Fruit fly (Drosophila melanogaster) whole organism, embryonic: ENCODE measurements around the gene ppk20.
A peak's percentile ranks its signal among the peaks of the same experiment; 100 is the strongest.

Source experiments
- Atf3 ChIP-seq: fragments of 200-800 bp; sonication (Bioruptor generic); optimal IDR thresholded peaks from 3 replicates; lab custom pipeline; 2016; ENCODE audit warnings: missing biosample characterization, missing genetic modification characterization
- Bdp1 ChIP-seq: fragments of 200-800 bp; sonication (Bioruptor generic); optimal IDR thresholded peaks from 3 replicates; lab custom pipeline; 2016; ENCODE audit warnings: missing biosample characterization, missing genetic modification characterization
- CG10462 ChIP-seq: fragments of 200-800 bp; sonication (Bioruptor generic); optimal IDR thresholded peaks from 2 replicates; lab custom pipeline; 2016; ENCODE audit warnings: missing biosample characterization, missing genetic modification characterization
- CG11085 ChIP-seq: fragments of 200-800 bp; sonication (Bioruptor generic); IDR thresholded peaks from 2 replicates; pipeline ENCODE4 v1.3.6; 2022; ENCODE audit warnings: missing biosample characterization, missing genetic modification characterization
- CG12659 ChIP-seq: fragments of 200-800 bp; sonication (Bioruptor generic); optimal IDR thresholded peaks from 3 replicates; lab custom pipeline; 2017; ENCODE audit warnings: mild to moderate bottlenecking, missing biosample characterization, missing genetic modification reagents, missing genetic modification characterization
- CG13123 ChIP-seq: fragments of 200-800 bp; sonication (Bioruptor generic); optimal IDR thresholded peaks from 2 replicates; lab custom pipeline; 2016; ENCODE audit warnings: missing biosample characterization, missing genetic modification characterization
- CG14014 ChIP-seq: fragments of 200-800 bp; sonication (Bioruptor generic); IDR thresholded peaks from 2 replicates; pipeline ENCODE4 v1.3.6; 2022; ENCODE audit warnings: missing biosample characterization, missing genetic modification characterization
- CG14860 ChIP-seq: fragments of 200-800 bp; sonication (Bioruptor generic); IDR thresholded peaks from 3 replicates; pipeline ENCODE4 v1.3.6; 2022; ENCODE audit warnings: missing biosample characterization, missing genetic modification characterization; ENCODE audit not compliant: partially characterized antibody
- CG15073 ChIP-seq: fragments of 200-800 bp; sonication (Bioruptor generic); optimal IDR thresholded peaks from 2 replicates; lab custom pipeline; 2016; ENCODE audit warnings: missing biosample characterization, missing genetic modification characterization
- CG1529 ChIP-seq: fragments of 200-800 bp; sonication (Bioruptor generic); optimal IDR thresholded peaks from 3 replicates; lab custom pipeline; 2018; ENCODE audit warnings: missing biosample characterization, missing genetic modification characterization
- CG1647 ChIP-seq: fragments of 200-800 bp; sonication (Bioruptor generic); optimal IDR thresholded peaks from 3 replicates; lab custom pipeline; 2016; ENCODE audit warnings: missing biosample characterization, missing genetic modification characterization
- CG16813 ChIP-seq: fragments of 200-800 bp; sonication (Bioruptor generic); IDR thresholded peaks from 3 replicates; pipeline ENCODE4 v1.3.6; 2022; ENCODE audit warnings: missing biosample characterization, missing genetic modification characterization; ENCODE audit not compliant: partially characterized antibody
- CG16815 ChIP-seq: fragments of 200-800 bp; sonication (Bioruptor generic); optimal IDR thresholded peaks from 3 replicates; lab custom pipeline; 2017; ENCODE audit warnings: missing biosample characterization, mild to moderate bottlenecking, missing genetic modification characterization
- CG2199 ChIP-seq: fragments of 200-800 bp; sonication (Bioruptor generic); IDR thresholded peaks from 3 replicates; pipeline ENCODE4 v1.3.6; 2022; ENCODE audit warnings: missing biosample characterization, missing genetic modification characterization
- CG32532 ChIP-seq: fragments of 200-800 bp; sonication (Bioruptor generic); IDR thresholded peaks from 2 replicates; pipeline ENCODE4 v1.3.6; 2022; ENCODE audit warnings: missing biosample characterization, missing genetic modification characterization
- CG34376 ChIP-seq: fragments of 200-800 bp; sonication (Bioruptor generic); optimal IDR thresholded peaks from 2 replicates; lab custom pipeline; 2018; ENCODE audit warnings: missing biosample characterization, mild to moderate bottlenecking, missing genetic modification characterization
- CG4328 ChIP-seq: fragments of 200-800 bp; sonication (Bioruptor generic); optimal IDR thresholded peaks from 3 replicates; lab custom pipeline; 2017; ENCODE audit warnings: missing biosample characterization, missing genetic modification reagents, missing genetic modification characterization
- CG4707 ChIP-seq: fragments of 200-800 bp; sonication (Bioruptor generic); optimal IDR thresholded peaks from 2 replicates; lab custom pipeline; 2018; ENCODE audit warnings: missing biosample characterization, mild to moderate bottlenecking, missing genetic modification characterization, moderate library complexity
- CG6175 ChIP-seq: fragments of 200-800 bp; sonication (Bioruptor generic); IDR thresholded peaks from 3 replicates; pipeline ENCODE4 v1.3.6; 2022; ENCODE audit warnings: missing biosample characterization, missing genetic modification characterization
- CG6791 ChIP-seq: fragments of 200-800 bp; sonication (Bioruptor generic); IDR thresholded peaks from 3 replicates; pipeline ENCODE4 v1.3.6; 2022; ENCODE audit warnings: missing biosample characterization, missing genetic modification characterization; ENCODE audit not compliant: partially characterized antibody
- CG7357 ChIP-seq: fragments of 200-800 bp; sonication (Bioruptor generic); IDR thresholded peaks from 3 replicates; pipeline ENCODE4 v1.3.6; 2022; ENCODE audit warnings: missing biosample characterization, missing genetic modification characterization
- CG7928 ChIP-seq: fragments of 200-800 bp; sonication (Bioruptor generic); optimal IDR thresholded peaks from 2 replicates; lab custom pipeline; 2017; ENCODE audit warnings: missing biosample characterization, mild to moderate bottlenecking, missing genetic modification characterization
- CG7987 ChIP-seq: fragments of 200-800 bp; sonication (Bioruptor generic); optimal IDR thresholded peaks from 2 replicates; lab custom pipeline; 2018; ENCODE audit warnings: missing biosample characterization, mild to moderate bottlenecking, missing genetic modification characterization, moderate library complexity
- CG9609 ChIP-seq: fragments of 200-800 bp; sonication (Bioruptor generic); optimal IDR thresholded peaks from 3 replicates; lab custom pipeline; 2016; ENCODE audit warnings: missing biosample characterization, missing genetic modification characterization
- Fer1 ChIP-seq: fragments of 200-800 bp; sonication (Bioruptor generic); optimal IDR thresholded peaks from 2 replicates; lab custom pipeline; 2017; ENCODE audit warnings: missing biosample characterization, mild to moderate bottlenecking, missing genetic modification characterization
- HLH3B ChIP-seq: fragments of 200-800 bp; sonication (Bioruptor generic); IDR thresholded peaks from 2 replicates; pipeline ENCODE4 v1.3.6; 2022; ENCODE audit warnings: missing biosample characterization, missing genetic modification characterization
- HLH4C ChIP-seq: fragments of 200-800 bp; sonication (Bioruptor generic); IDR thresholded peaks from 3 replicates; pipeline ENCODE4 v1.3.6; 2022; ENCODE audit warnings: missing biosample characterization, missing genetic modification characterization; ENCODE audit not compliant: partially characterized antibody
- Hr3 ChIP-seq: fragments of 200-800 bp; sonication (Bioruptor generic); optimal IDR thresholded peaks from 3 replicates; lab custom pipeline; 2016; ENCODE audit warnings: missing biosample characterization, missing genetic modification characterization
- Hr51 ChIP-seq, 2 experiments: fragments of 200-800 bp; sonication (Bioruptor generic); optimal IDR thresholded peaks; 2 replicates in 1 of 2; 3 replicates in 1 of 2; lab custom pipeline; 2016 to 2018; ENCODE audit warnings: missing biosample characterization in 2 of 2, missing genetic modification characterization in 2 of 2, mild to moderate bottlenecking in 1 of 2, moderate library complexity in 1 of 2
- Hr78 ChIP-seq, 2 experiments: fragments of 200-800 bp in 1 of 2; fragments of >200 bp in 1 of 2; sonication (Bioruptor generic) in 1 of 2; optimal IDR thresholded peaks; 2 replicates each; lab custom pipeline; 2017 to 2019; ENCODE audit warnings: missing biosample characterization in 2 of 2, missing genetic modification characterization in 2 of 2, mild to moderate bottlenecking in 1 of 2, moderate library complexity in 1 of 2
- MESR4 ChIP-seq: fragments of 200-800 bp; sonication (Bioruptor generic); optimal IDR thresholded peaks from 2 replicates; lab custom pipeline; 2018; ENCODE audit warnings: missing biosample characterization, mild to moderate bottlenecking, missing genetic modification characterization, moderate library complexity
- Nf-YB ChIP-seq: fragments of 200-800 bp; sonication (Bioruptor generic); optimal IDR thresholded peaks from 3 replicates; lab custom pipeline; 2019; ENCODE audit warnings: missing biosample characterization, mild to moderate bottlenecking, missing genetic modification characterization, moderate library complexity
- Ssrp ChIP-seq: fragments of 200-800 bp; sonication (Bioruptor generic); optimal IDR thresholded peaks from 2 replicates; lab custom pipeline; 2018; ENCODE audit warnings: missing biosample characterization, mild to moderate bottlenecking, missing genetic modification characterization, moderate library complexity
- ash1 ChIP-seq: fragments of 200-800 bp; sonication (Bioruptor generic); optimal IDR thresholded peaks from 2 replicates; lab custom pipeline; 2018; ENCODE audit warnings: missing biosample characterization, mild to moderate bottlenecking, missing genetic modification characterization
- bab2 ChIP-seq: fragments of 200-800 bp; sonication (Bioruptor generic); optimal IDR thresholded peaks from 2 replicates; lab custom pipeline; 2016; ENCODE audit warnings: missing biosample characterization, missing genetic modification characterization
- bcd ChIP-seq: fragments of 200-800 bp; sonication (Bioruptor generic); optimal IDR thresholded peaks from 2 replicates; lab custom pipeline; 2017; ENCODE audit warnings: missing biosample characterization, mild to moderate bottlenecking, missing genetic modification characterization
- cg ChIP-seq: fragments of 200-800 bp; sonication (Bioruptor generic); optimal IDR thresholded peaks from 3 replicates; lab custom pipeline; 2019; ENCODE audit warnings: missing biosample characterization, mild to moderate bottlenecking, missing genetic modification characterization, moderate library complexity
- cwo ChIP-seq: fragments of 200-800 bp; sonication (Bioruptor generic); optimal IDR thresholded peaks from 3 replicates; lab custom pipeline; 2017; ENCODE audit warnings: missing biosample characterization, missing genetic modification characterization, mild to moderate bottlenecking, moderate library complexity, missing genetic modification reagents
- dimm ChIP-seq: fragments of 200-800 bp; sonication (Bioruptor generic); IDR thresholded peaks from 2 replicates; pipeline ENCODE4 v1.3.6; 2022; ENCODE audit warnings: missing biosample characterization, missing genetic modification characterization
- dm ChIP-seq: fragments of 200-800 bp; sonication (Bioruptor generic); optimal IDR thresholded peaks from 3 replicates; lab custom pipeline; 2016; ENCODE audit warnings: missing biosample characterization, missing genetic modification characterization
- exex ChIP-seq: fragments of 200-800 bp; sonication (Bioruptor generic); optimal IDR thresholded peaks from 4 replicates; lab custom pipeline; 2018; ENCODE audit warnings: missing biosample characterization, mild to moderate bottlenecking, missing genetic modification characterization, moderate library complexity
- ftz-f1 ChIP-seq: fragments of 200-800 bp; sonication (Bioruptor generic); optimal IDR thresholded peaks from 2 replicates; lab custom pipeline; 2016; ENCODE audit warnings: missing biosample characterization, missing genetic modification characterization
- pfk ChIP-seq: fragments of 200-800 bp; sonication (Bioruptor generic); optimal IDR thresholded peaks from 2 replicates; lab custom pipeline; 2018; ENCODE audit warnings: missing biosample characterization, mild to moderate bottlenecking, missing genetic modification characterization, moderate library complexity
- pita ChIP-seq: fragments of 200-800 bp; sonication (Bioruptor generic); optimal IDR thresholded peaks from 2 replicates; lab custom pipeline; 2017; ENCODE audit warnings: missing biosample characterization, mild to moderate bottlenecking, missing genetic modification characterization
- ranshi ChIP-seq: fragments of 200-800 bp; sonication (Bioruptor generic); IDR thresholded peaks from 2 replicates; pipeline ENCODE4 v1.3.6; 2022; ENCODE audit warnings: missing biosample characterization, missing genetic modification characterization
- repo ChIP-seq: fragments of 200-800 bp; sonication (Bioruptor generic); optimal IDR thresholded peaks from 2 replicates; lab custom pipeline; 2016; ENCODE audit warnings: missing biosample characterization, missing genetic modification characterization
- seq ChIP-seq: fragments of 200-800 bp; sonication (Bioruptor generic); IDR thresholded peaks from 2 replicates; pipeline ENCODE4 v1.3.6; 2022; ENCODE audit warnings: missing biosample characterization, missing genetic modification characterization
- shn ChIP-seq: fragments of 200-800 bp; sonication (Bioruptor generic); optimal IDR thresholded peaks from 3 replicates; lab custom pipeline; 2016; ENCODE audit warnings: missing biosample characterization, missing genetic modification characterization
- sqz ChIP-seq: fragments of 200-800 bp; sonication (Bioruptor generic); optimal IDR thresholded peaks from 3 replicates; lab custom pipeline; 2018; ENCODE audit warnings: missing biosample characterization, mild to moderate bottlenecking, missing genetic modification characterization

The ppk20 gene

dm6 chr3R:29620712-29621479, 47.8 kb downstream of the ppk20 start (continued):
- TF ChIP-seq pfk (GFP tag; lab: Kevin White, UChicago) = no peak
- TF ChIP-seq CG32532 (GFP tag; lab: Robert Waterston, UW) = no peak
- TF ChIP-seq CG13123 (GFP tag; lab: Kevin White, UChicago) = no peak
- TF ChIP-seq HLH3B (GFP tag; lab: Robert Waterston, UW) = no peak
- TF ChIP-seq Ssrp (tag; lab: Kevin White, UChicago) = no peak
- no peak for TF ChIP-seq pita
- no peak for TF ChIP-seq CG11085 (GFP tag; lab: Robert Waterston, UW)
- TF ChIP-seq CG10462 (GFP tag; lab: Kevin White, UChicago) = no peak
- no peak for TF ChIP-seq Nf-YB (GFP tag; lab: Kevin White, UChicago)
- TF ChIP-seq ftz-f1 (GFP tag; lab: Kevin White, UChicago) = peak; percentile 19
- no peak for TF ChIP-seq HLH4C (GFP tag; lab: Robert Waterston, UW)
- peak; percentile 50 for TF ChIP-seq Fer1
- no peak for TF ChIP-seq Bdp1 (GFP tag; lab: Kevin White, UChicago)
- TF ChIP-seq MESR4 (GFP tag; lab: Kevin White, UChicago) = no peak
- TF ChIP-seq Hr51 (GFP tag; optimal IDR thresholded peaks at IDR 0.05; lab: Kevin White, UChicago) = peak in 1 of 2 experiments; percentile 9
- TF ChIP-seq CG34376 = peak; percentile 88
- no peak for TF ChIP-seq bab2 (GFP tag; lab: Kevin White, UChicago)
- no peak for TF ChIP-seq CG1529
- peak in 1 of 2 experiments; percentile 92 for TF ChIP-seq Hr78 (GFP tag; optimal IDR thresholded peaks at IDR 0.05; lab: Kevin White, UChicago)
- TF ChIP-seq CG9609 (GFP tag; lab: Kevin White, UChicago) = no peak
- TF ChIP-seq cwo (GFP tag; lab: Kevin White, UChicago) = peak; percentile 56
- TF ChIP-seq Atf3 = no peak
- TF ChIP-seq CG6175 (GFP tag; lab: Robert Waterston, UW) = no peak
- TF ChIP-seq dimm (GFP tag; lab: Robert Waterston, UW) = no peak
- TF ChIP-seq seq (GFP tag; lab: Robert Waterston, UW) = no peak
- no peak for TF ChIP-seq CG12659 (GFP tag; lab: Kevin White, UChicago)
- no peak for TF ChIP-seq bcd
- TF ChIP-seq CG7928 (GFP tag; lab: Kevin White, UChicago) = no peak
- no peak for TF ChIP-seq dm (GFP tag; lab: Kevin White, UChicago)
- TF ChIP-seq ash1 (GFP tag; lab: Kevin White, UChicago) = no peak
- TF ChIP-seq CG16813 (GFP tag; lab: Robert Waterston, UW) = no peak
- TF ChIP-seq CG7357 (GFP tag; lab: Robert Waterston, UW) = no peak
- TF ChIP-seq exex = peak; percentile 89
- TF ChIP-seq repo (GFP tag; lab: Kevin White, UChicago) = no peak
- TF ChIP-seq ranshi (GFP tag; lab: Robert Waterston, UW) = no peak
- TF ChIP-seq CG2199 (GFP tag; lab: Robert Waterston, UW) = no peak
- no peak for TF ChIP-seq Hr3 (GFP tag; lab: Kevin White, UChicago)
- TF ChIP-seq CG1647 (GFP tag; lab: Kevin White, UChicago) = no peak
- no peak for TF ChIP-seq shn (GFP tag; lab: Kevin White, UChicago)
- no peak for TF ChIP-seq cg
- TF ChIP-seq CG7987 (GFP tag; lab: Kevin White, UChicago) = peak; percentile 13
- no peak for TF ChIP-seq CG6791 (GFP tag; lab: Robert Waterston, UW)
- no peak for TF ChIP-seq CG16815 (GFP tag; lab: Kevin White, UChicago)
- no peak for TF ChIP-seq CG4328 (GFP tag; lab: Kevin White, UChicago)
- TF ChIP-seq CG14014 (GFP tag; lab: Robert Waterston, UW) = no peak
- TF ChIP-seq CG4707 (GFP tag; lab: Kevin White, UChicago) = no peak
- no peak for TF ChIP-seq CG15073 (GFP tag; lab: Kevin White, UChicago)
- TF ChIP-seq sqz = no peak
- TF ChIP-seq CG14860 (GFP tag; lab: Robert Waterston, UW) = no peak
